Fruit fly (Drosophila melanogaster) whole organism, adult: Measurements from ENCODE around the gene Obp99d.

Experiments used
- CG11617 ChIP-seq: fragments of 200-800 bp; sonication (Bioruptor generic); optimal IDR thresholded peaks from 2 replicates; lab custom pipeline; 2017; ENCODE audit warnings: mild to moderate bottlenecking, missing biosample characterization, missing genetic modification reagents, missing genetic modification characterization
- CG12768 ChIP-seq: fragments of 200-800 bp; sonication (Bioruptor generic); optimal IDR thresholded peaks from 2 replicates; lab custom pipeline; 2017; ENCODE audit warnings: missing biosample characterization, missing genetic modification characterization, mild to moderate bottlenecking, moderate library complexity, missing genetic modification reagents
- CG14711 ChIP-seq: fragments of 200-800 bp; sonication (Bioruptor generic); optimal IDR thresholded peaks from 2 replicates; lab custom pipeline; 2018; ENCODE audit warnings: missing biosample characterization, mild to moderate bottlenecking, missing genetic modification characterization, moderate library complexity
- CG1620 ChIP-seq: fragments of 200-800 bp; sonication (Bioruptor generic); optimal IDR thresholded peaks from 2 replicates; lab custom pipeline; 2016; ENCODE audit warnings: missing biosample characterization, missing genetic modification characterization
- CG33017 ChIP-seq: fragments of 200-800 bp; sonication (Bioruptor generic); optimal IDR thresholded peaks from 2 replicates; lab custom pipeline; 2018; ENCODE audit warnings: missing biosample characterization, mild to moderate bottlenecking, missing genetic modification characterization, moderate library complexity
- CG5204 ChIP-seq: fragments of 200-800 bp; sonication (Bioruptor generic); optimal IDR thresholded peaks from 2 replicates; lab custom pipeline; 2016; ENCODE audit warnings: missing biosample characterization, missing genetic modification characterization
- CG7045 ChIP-seq: fragments of 200-800 bp; sonication (Bioruptor generic); optimal IDR thresholded peaks from 2 replicates; lab custom pipeline; 2017; ENCODE audit warnings: missing biosample characterization, mild to moderate bottlenecking, missing genetic modification characterization
- CG7101 ChIP-seq: fragments of 200-800 bp; sonication (Bioruptor generic); optimal IDR thresholded peaks from 2 replicates; lab custom pipeline; 2018; ENCODE audit warnings: missing biosample characterization, mild to moderate bottlenecking, missing genetic modification characterization, moderate library complexity
- Clk ChIP-seq: fragments of 200-800 bp; sonication (Bioruptor generic); optimal IDR thresholded peaks from 2 replicates; lab custom pipeline; 2017; ENCODE audit warnings: missing biosample characterization, missing genetic modification characterization
- Crg-1 ChIP-seq: fragments of 200-800 bp; sonication (Bioruptor generic); optimal IDR thresholded peaks from 2 replicates; lab custom pipeline; 2016; ENCODE audit warnings: missing biosample characterization, missing genetic modification characterization
- Hr96 ChIP-seq: fragments of 200-800 bp; sonication (Bioruptor generic); optimal IDR thresholded peaks from 2 replicates; lab custom pipeline; 2016; ENCODE audit warnings: missing biosample characterization, missing genetic modification characterization
- Mnt ChIP-seq: fragments of 200-800 bp; sonication (Bioruptor generic); optimal IDR thresholded peaks from 2 replicates; lab custom pipeline; 2016; ENCODE audit warnings: missing biosample characterization, mild to moderate bottlenecking, missing genetic modification characterization
- bab1 ChIP-seq: fragments of 200-800 bp; sonication (Bioruptor generic); optimal IDR thresholded peaks from 3 replicates; lab custom pipeline; 2019; ENCODE audit warnings: missing biosample characterization, mild to moderate bottlenecking, missing genetic modification characterization, moderate library complexity
- cic ChIP-seq: fragments of 200-800 bp; sonication (Bioruptor generic); optimal IDR thresholded peaks from 2 replicates; lab custom pipeline; 2017; ENCODE audit warnings: missing biosample characterization, mild to moderate bottlenecking, missing genetic modification characterization, moderate library complexity
- cnc ChIP-seq, 2 experiments: fragments of >200 bp; optimal IDR thresholded peaks; 2 replicates each; lab custom pipeline; 2017
- kay ChIP-seq: fragments of 200-800 bp; sonication (Bioruptor generic); peaks from one replicate; lab custom pipeline; 2016; ENCODE audit warnings: missing biosample characterization, missing genetic modification characterization, borderline replicate concordance
- ovo ChIP-seq: fragments of 200-800 bp; sonication (Bioruptor generic); optimal IDR thresholded peaks from 2 replicates; lab custom pipeline; 2016; ENCODE audit warnings: missing biosample characterization, missing genetic modification characterization
- pad ChIP-seq: fragments of 200-800 bp; sonication (Bioruptor generic); optimal IDR thresholded peaks from 3 replicates; lab custom pipeline; 2017; ENCODE audit warnings: missing biosample characterization, missing genetic modification characterization, mild to moderate bottlenecking, moderate library complexity, missing genetic modification reagents
- tj ChIP-seq: fragments of 200-800 bp; sonication (Bioruptor generic); optimal IDR thresholded peaks from 3 replicates; lab custom pipeline; 2017; ENCODE audit warnings: missing biosample characterization, mild to moderate bottlenecking, missing genetic modification characterization, moderate library complexity
- toe ChIP-seq: fragments of 200-800 bp; sonication (Bioruptor generic); optimal IDR thresholded peaks from 2 replicates; lab custom pipeline; 2016; ENCODE audit warnings: missing biosample characterization, missing genetic modification characterization

Gene Obp99d

DNA sequence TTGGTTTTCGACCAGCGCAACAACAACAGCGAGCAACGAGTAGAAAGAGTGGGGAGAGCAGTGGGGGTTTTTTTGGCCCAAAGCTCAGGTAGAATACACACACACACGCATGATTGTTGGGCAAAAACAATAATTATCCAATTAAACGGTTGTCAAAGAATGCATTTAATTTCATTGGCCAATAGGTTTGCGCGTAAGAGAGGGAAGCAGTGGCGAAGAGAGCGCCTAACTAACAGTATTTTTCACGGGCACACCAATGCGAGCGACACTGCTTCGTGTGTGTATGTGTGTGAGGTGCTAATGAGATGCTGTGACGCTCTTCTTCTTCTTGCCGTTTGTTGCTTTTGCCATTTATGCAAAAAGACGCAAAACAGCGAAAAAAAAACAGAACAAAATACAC, 12.0 kb downstream of the Obp99d start:
- TF ChIP-seq CG33017 (tag; lab: Kevin White, UChicago), result no peak
- no peak for TF ChIP-seq tj (GFP tag; lab: Kevin White, UChicago)
- no peak for TF ChIP-seq bab1 (GFP tag; lab: Kevin White, UChicago)
- TF ChIP-seq CG11617 (GFP tag; lab: Kevin White, UChicago), result no peak
- no peak for TF ChIP-seq CG14711
- TF ChIP-seq cnc (optimal IDR thresholded peaks at IDR 0.05; lab: Kevin White, UChicago), result no peak
- TF ChIP-seq Mnt (GFP tag; lab: Kevin White, UChicago), result no peak

- TF ChIP-seq cic (GFP tag; lab: Kevin White, UChicago), result peak; percentile 92
- TF ChIP-seq CG12768 (GFP tag; lab: Kevin White, UChicago), result peak; percentile 99
- TF ChIP-seq tj (GFP tag; lab: Kevin White, UChicago), result peak; percentile 83
- peak; percentile 90 for TF ChIP-seq ovo
- peak; percentile 96 for TF ChIP-seq Mnt (GFP tag; lab: Kevin White, UChicago)
- TF ChIP-seq CG7045 (GFP tag; lab: Kevin White, UChicago), result peak; percentile 99
- no peak for TF ChIP-seq cnc (optimal IDR thresholded peaks at IDR 0.05; lab: Kevin White, UChicago)
- TF ChIP-seq CG7101, result peak; percentile 99
- peak; percentile 95 for TF ChIP-seq CG14711
- TF ChIP-seq CG5204 (GFP tag; lab: Kevin White, UChicago), result peak; percentile 98
- TF ChIP-seq Crg-1 (GFP tag; lab: Kevin White, UChicago), result peak; percentile 98
- TF ChIP-seq bab1 (GFP tag; lab: Kevin White, UChicago), result peak; percentile 98
- TF ChIP-seq CG1620 (GFP tag; lab: Kevin White, UChicago), result peak; percentile 99
- peak; percentile 92 for TF ChIP-seq pad
- TF ChIP-seq Hr96, result peak; percentile 100
- peak; percentile 98 for TF ChIP-seq CG33017 (tag; lab: Kevin White, UChicago)
- TF ChIP-seq CG11617 (GFP tag; lab: Kevin White, UChicago), result peak; percentile 96
- TF ChIP-seq toe, result peak; percentile 100
- peak; percentile 97 for TF ChIP-seq Clk (GFP tag; lab: Kevin White, UChicago)
- TF ChIP-seq kay (GFP tag; lab: Kevin White, UChicago), result no peak
Observed at dm6 chr3R:29736678-29737093, 22.4 kb downstream of the Obp99d start, which contains the start of the genes CG7601 and CIA30. Gene CG7601 (minus strand): TSS chr3R:29736745. Gene CIA30 (plus strand): TSS chr3R:29736965.

DNA sequence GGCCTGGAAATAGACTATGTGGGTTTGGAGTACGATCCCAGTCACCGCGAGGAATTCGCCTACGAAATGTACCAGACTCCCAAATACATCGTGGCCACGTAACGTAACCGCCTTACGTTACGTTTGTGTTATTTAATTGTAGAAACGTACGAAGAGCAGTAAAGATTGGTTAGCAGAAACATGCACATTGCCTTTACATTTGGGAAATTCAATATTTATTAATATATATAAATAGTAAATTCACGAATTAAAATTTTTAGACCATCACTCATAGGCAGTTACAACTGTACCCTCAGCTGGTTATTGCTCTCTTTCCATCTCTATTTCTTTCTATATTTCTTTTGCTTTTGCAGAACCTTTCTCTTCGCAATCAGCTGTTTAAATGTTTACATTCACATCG, 23.6 kb downstream of the Obp99d start, which contains the start of gene Gnpnat:
TSS of gene Gnpnat (plus strand) at position 385 of the 400 bp plus-strand sequence.
- peak; percentile 59 for TF ChIP-seq CG12768 (GFP tag; lab: Kevin White, UChicago)
- peak; percentile 37 for TF ChIP-seq bab1 (GFP tag; lab: Kevin White, UChicago)
- TF ChIP-seq CG1620 (GFP tag; lab: Kevin White, UChicago), result no peak
- no peak for TF ChIP-seq kay (GFP tag; lab: Kevin White, UChicago)
- TF ChIP-seq ovo, result no peak
- TF ChIP-seq pad, result peak; percentile 15
- peak; percentile 54 for TF ChIP-seq CG14711
- no peak for TF ChIP-seq Clk (GFP tag; lab: Kevin White, UChicago)
- peak; percentile 71 for TF ChIP-seq CG7101
- TF ChIP-seq toe, result no peak
- no peak for TF ChIP-seq CG5204 (GFP tag; lab: Kevin White, UChicago)
- TF ChIP-seq CG7045 (GFP tag; lab: Kevin White, UChicago), result peak; percentile 54
- TF ChIP-seq CG11617 (GFP tag; lab: Kevin White, UChicago), result peak; percentile 61
- no peak for TF ChIP-seq cnc (optimal IDR thresholded peaks at IDR 0.05; lab: Kevin White, UChicago)
- TF ChIP-seq Mnt (GFP tag; lab: Kevin White, UChicago), result peak; percentile 33
- peak; percentile 73 for TF ChIP-seq CG33017 (tag; lab: Kevin White, UChicago)
- TF ChIP-seq Crg-1 (GFP tag; lab: Kevin White, UChicago), result no peak
- no peak for TF ChIP-seq cic (GFP tag; lab: Kevin White, UChicago)
- no peak for TF ChIP-seq Hr96
- TF ChIP-seq tj (GFP tag; lab: Kevin White, UChicago), result no peak

DNA sequence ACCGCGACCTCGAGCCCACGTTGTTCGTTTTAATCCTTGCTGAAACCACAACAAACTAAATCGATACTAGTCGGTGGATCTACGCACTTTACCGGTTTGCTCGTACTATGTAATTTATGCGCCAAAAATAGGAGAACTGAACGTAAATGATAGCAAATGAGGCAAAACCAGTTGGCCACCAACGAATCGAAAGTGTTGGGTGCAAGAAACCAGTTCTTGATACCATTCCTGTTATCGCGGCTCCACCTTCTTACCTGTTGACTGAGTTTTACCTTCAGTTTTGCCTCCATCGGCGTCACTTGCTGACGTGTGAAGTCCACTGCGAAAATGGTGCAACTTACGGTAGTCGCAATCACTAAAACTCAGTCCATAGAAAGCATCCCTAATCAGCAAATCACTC, 25.8 kb downstream of the Obp99d start:
- TF ChIP-seq CG33017 (tag; lab: Kevin White, UChicago), result no peak
- TF ChIP-seq CG7101, result no peak
- TF ChIP-seq CG14711, result no peak
- no peak for TF ChIP-seq Mnt (GFP tag; lab: Kevin White, UChicago)

- TF ChIP-seq bab1 (GFP tag; lab: Kevin White, UChicago), result peak; percentile 92
- peak; percentile 97 for TF ChIP-seq CG12768 (GFP tag; lab: Kevin White, UChicago)
- TF ChIP-seq CG7045 (GFP tag; lab: Kevin White, UChicago), result peak; percentile 97
- peak; percentile 80 for TF ChIP-seq cic (GFP tag; lab: Kevin White, UChicago)
- TF ChIP-seq toe, result no peak
- peak; percentile 93 for TF ChIP-seq CG14711
- TF ChIP-seq tj (GFP tag; lab: Kevin White, UChicago), result peak; percentile 67
- TF ChIP-seq Hr96, result no peak
- TF ChIP-seq CG11617 (GFP tag; lab: Kevin White, UChicago), result peak; percentile 92
- no peak for TF ChIP-seq cnc (optimal IDR thresholded peaks at IDR 0.05; lab: Kevin White, UChicago)
- peak; percentile 85 for TF ChIP-seq Mnt (GFP tag; lab: Kevin White, UChicago)
- peak; percentile 91 for TF ChIP-seq CG1620 (GFP tag; lab: Kevin White, UChicago)
- TF ChIP-seq ovo, result no peak
- peak; percentile 96 for TF ChIP-seq CG33017 (tag; lab: Kevin White, UChicago)
- peak; percentile 99 for TF ChIP-seq CG7101
- peak; percentile 96 for TF ChIP-seq Crg-1 (GFP tag; lab: Kevin White, UChicago)
- TF ChIP-seq kay (GFP tag; lab: Kevin White, UChicago), result no peak
- TF ChIP-seq Clk (GFP tag; lab: Kevin White, UChicago), result peak; percentile 55
- peak; percentile 87 for TF ChIP-seq pad
Observed at dm6 chr3R:29745056-29745455, 30.8 kb downstream of the Obp99d start, which contains the start of the genes Wdr24 and IntS11. Gene Wdr24 (minus strand): TSS chr3R:29745092. Gene IntS11 (plus strand): TSS chr3R:29745337.
